Worm (Caenorhabditis elegans) whole organism, late embryonic: ENCODE measurements around the gene C06E4.3.

Source experiments
- C08G9.2 ChIP-seq: sonication (generic microtip); optimal IDR thresholded peaks from 2 replicates; lab custom pipeline; 2016; ENCODE audit warnings: mild to moderate bottlenecking, missing genetic modification characterization, moderate library complexity, missing compliant biosample characterization
- K02D7.2 ChIP-seq: sonication (generic microtip); optimal IDR thresholded peaks from 2 replicates; lab custom pipeline; 2017; ENCODE audit warnings: mild to moderate bottlenecking, missing genetic modification characterization, missing compliant biosample characterization
- K09A11.1 ChIP-seq: sonication (generic microtip); optimal IDR thresholded peaks from 2 replicates; lab custom pipeline; 2017; ENCODE audit warnings: antibody characterized with exemption, mild to moderate bottlenecking, missing genetic modification characterization, missing compliant biosample characterization; ENCODE audit not compliant: insufficient read depth
- ceh-2 ChIP-seq: sonication (generic microtip); optimal IDR thresholded peaks from 2 replicates; lab custom pipeline; 2016; ENCODE audit warnings: missing genotype, missing genetic modification characterization, missing compliant biosample characterization
- che-1 ChIP-seq: sonication (generic microtip); optimal IDR thresholded peaks from 2 replicates; lab custom pipeline; 2016; ENCODE audit warnings: mild to moderate bottlenecking, missing genetic modification characterization, missing compliant biosample characterization
- elt-2 ChIP-seq: sonication (generic microtip); optimal IDR thresholded peaks from 2 replicates; lab custom pipeline; 2016; ENCODE audit warnings: missing genetic modification reagents, missing genetic modification characterization, missing compliant biosample characterization
- hlh-6 ChIP-seq: sonication (generic microtip); optimal IDR thresholded peaks from 2 replicates; lab custom pipeline; 2016; ENCODE audit warnings: missing genotype, missing genetic modification characterization, missing compliant biosample characterization
- lin-11 ChIP-seq: fragments of 200-800 bp; sonication (Bioruptor generic); optimal IDR thresholded peaks from 2 replicates; lab custom pipeline; 2018; ENCODE audit warnings: mild to moderate bottlenecking, missing genetic modification characterization, missing compliant biosample characterization
- nhr-11 ChIP-seq: fragments of 150-350 bp; optimal IDR thresholded peaks from 2 replicates; lab custom pipeline; 2014; ENCODE audit warnings: missing biosample characterization, missing genetic modification characterization
- pax-1 ChIP-seq: fragments of 150-350 bp; optimal IDR thresholded peaks from 2 replicates; lab custom pipeline; 2014; ENCODE audit warnings: missing biosample characterization, missing genetic modification characterization
- pqm-1 ChIP-seq: sonication (generic microtip); optimal IDR thresholded peaks from 2 replicates; lab custom pipeline; 2016; ENCODE audit warnings: missing genetic modification characterization, missing compliant biosample characterization
- pros-1 ChIP-seq: fragments of 150-350 bp; optimal IDR thresholded peaks from 2 replicates; lab custom pipeline; 2014; ENCODE audit warnings: missing biosample characterization, missing genetic modification reagents, missing genetic modification characterization
- rnt-1 ChIP-seq: sonication (generic microtip); optimal IDR thresholded peaks from 2 replicates; lab custom pipeline; 2016; ENCODE audit warnings: missing genetic modification characterization, missing compliant biosample characterization
- tbx-7 ChIP-seq: sonication (generic microtip); optimal IDR thresholded peaks from 2 replicates; lab custom pipeline; 2016; ENCODE audit warnings: missing genotype, missing genetic modification characterization, missing compliant biosample characterization

- TF ChIP-seq lin-11 (tag; lab: Kevin White, UChicago) (no peak), C08G9.2 (tag; lab: Kevin White, UChicago) (no peak), pax-1 (tag; lab: Kevin White, UChicago) (no peak), nhr-11 (tag; lab: Kevin White, UChicago) (no peak), hlh-6 (no peak), ceh-2 (tag; lab: Kevin White, UChicago) (no peak), rnt-1 (tag; lab: Kevin White, UChicago) (no peak), pros-1 (tag; lab: Kevin White, UChicago) (no peak), pqm-1 (tag; lab: Kevin White, UChicago) (no peak), K09A11.1 (tag; lab: Kevin White, UChicago) (no peak), K02D7.2 (no peak), tbx-7 (tag; lab: Kevin White, UChicago) (no peak), che-1 (tag; lab: Kevin White, UChicago) (no peak), elt-2 (tag; lab: Kevin White, UChicago) (no peak)
Observed at ce11 chrIV:7227072-7227471, 33.6 kb upstream of the C06E4.3 start, which contains the start of gene R13A1.10.
